Worm (Caenorhabditis elegans) whole organism, L2 larva: ENCODE results near the gene rexd-1.

Experiments
- C34F6.9 ChIP-seq: fragments of 150-350 bp; optimal IDR thresholded peaks from 2 replicates; lab custom pipeline; 2014; ENCODE audit warnings: missing biosample characterization, missing genetic modification characterization
- R02D3.7 ChIP-seq: fragments of 150-350 bp; optimal IDR thresholded peaks from 2 replicates; lab custom pipeline; 2014; ENCODE audit warnings: missing biosample characterization, missing genetic modification characterization
- Y55F3AM.14 ChIP-seq: fragments of 200-800 bp; sonication (Bioruptor generic); optimal IDR thresholded peaks from 2 replicates; lab custom pipeline; 2018; ENCODE audit warnings: mild to moderate bottlenecking, missing genetic modification characterization, missing compliant biosample characterization
- ZK546.5 ChIP-seq: sonication (generic microtip); optimal IDR thresholded peaks from 2 replicates; lab custom pipeline; 2017; ENCODE audit warnings: missing biosample characterization, missing genetic modification characterization
- alr-1 ChIP-seq: fragments of 150-350 bp; optimal IDR thresholded peaks from 2 replicates; lab custom pipeline; 2014; ENCODE audit warnings: missing biosample characterization, missing genetic modification characterization
- aly-2 ChIP-seq: fragments of 150-350 bp; optimal IDR thresholded peaks from 2 replicates; lab custom pipeline; 2014; ENCODE audit warnings: missing biosample characterization, missing genetic modification characterization
- ama-1 ChIP-seq: fragments of 150-350 bp; optimal IDR thresholded peaks from 2 replicates; lab custom pipeline; 2018; ENCODE audit warnings: inconsistent platforms
- blmp-1 ChIP-seq: sonication (generic microtip); optimal IDR thresholded peaks from 2 replicates; lab custom pipeline; 2017; ENCODE audit warnings: missing genetic modification characterization, mild to moderate bottlenecking, missing compliant biosample characterization, antibody characterized with exemption, moderate library complexity; ENCODE audit not compliant: insufficient read depth
- ceh-16 ChIP-seq: fragments of 150-350 bp; optimal IDR thresholded peaks from 2 replicates; lab custom pipeline; 2014; ENCODE audit warnings: missing biosample characterization, missing genetic modification characterization
- ceh-82 ChIP-seq: fragments of 150-350 bp; optimal IDR thresholded peaks from 2 replicates; lab custom pipeline; 2014; ENCODE audit warnings: missing biosample characterization, missing genetic modification characterization
- crh-2 ChIP-seq: sonication (generic microtip); optimal IDR thresholded peaks from 2 replicates; lab custom pipeline; 2017; ENCODE audit warnings: missing biosample characterization, missing genetic modification characterization
- dmd-4 ChIP-seq: sonication (generic microtip); optimal IDR thresholded peaks from 2 replicates; lab custom pipeline; 2017; ENCODE audit warnings: missing biosample characterization, missing genetic modification characterization
- egl-27 ChIP-seq: sonication (generic microtip); optimal IDR thresholded peaks from 3 replicates; lab custom pipeline; 2017; ENCODE audit warnings: missing biosample characterization, missing genetic modification reagents, missing genetic modification characterization
- fos-1 ChIP-seq: fragments of 150-350 bp; optimal IDR thresholded peaks from 2 replicates; lab custom pipeline; 2014; ENCODE audit warnings: missing biosample characterization, missing genetic modification characterization
- gmeb-1 ChIP-seq: fragments of 150-350 bp; optimal IDR thresholded peaks from 2 replicates; lab custom pipeline; 2014; ENCODE audit warnings: missing biosample characterization, missing genetic modification characterization
- lin-11 ChIP-seq: fragments of 150-350 bp; sonication (generic microtip); optimal IDR thresholded peaks from 2 replicates; lab custom pipeline; 2014; ENCODE audit warnings: missing biosample characterization, missing genetic modification characterization, inconsistent platforms, mixed read lengths
- lin-13 ChIP-seq: fragments of 150-350 bp; optimal IDR thresholded peaks from 2 replicates; lab custom pipeline; 2014; ENCODE audit warnings: missing biosample characterization, missing genetic modification reagents, missing genetic modification characterization
- lin-39 ChIP-seq: fragments of 150-350 bp; optimal IDR thresholded peaks from 2 replicates; lab custom pipeline; 2014; ENCODE audit warnings: missing biosample characterization, missing genetic modification reagents, missing genetic modification characterization
- lsy-2 ChIP-seq, 2 experiments: fragments of 150-350 bp in 1 of 2; sonication (generic microtip) in 1 of 2; optimal IDR thresholded peaks; 2 replicates each; lab custom pipeline; 2014 to 2017; ENCODE audit warnings: missing biosample characterization in 2 of 2, missing genetic modification characterization in 2 of 2
- mab-5 ChIP-seq: fragments of 150-350 bp; optimal IDR thresholded peaks from 2 replicates; lab custom pipeline; 2014; ENCODE audit warnings: missing biosample characterization, missing genetic modification characterization
- mdl-1 ChIP-seq, 2 experiments: fragments of 150-350 bp in 1 of 2; sonication (generic microtip) in 1 of 2; optimal IDR thresholded peaks; 2 replicates each; lab custom pipeline; 2017; ENCODE audit warnings: missing biosample characterization in 2 of 2, missing genetic modification characterization in 2 of 2
- nhr-10 ChIP-seq: sonication (generic microtip); optimal IDR thresholded peaks from 2 replicates; lab custom pipeline; 2017; ENCODE audit warnings: missing biosample characterization, missing genetic modification characterization
- nhr-11 ChIP-seq: fragments of 150-350 bp; optimal IDR thresholded peaks from 2 replicates; lab custom pipeline; 2014; ENCODE audit warnings: missing biosample characterization, missing genetic modification characterization
- nhr-12 ChIP-seq: fragments of 150-350 bp; optimal IDR thresholded peaks from 2 replicates; lab custom pipeline; 2014; ENCODE audit warnings: missing biosample characterization, missing genetic modification characterization
- nhr-129 ChIP-seq: fragments of 150-350 bp; optimal IDR thresholded peaks from 2 replicates; lab custom pipeline; 2014; ENCODE audit warnings: missing biosample characterization, missing genetic modification characterization
- nhr-237 ChIP-seq: fragments of 150-350 bp; optimal IDR thresholded peaks from 2 replicates; lab custom pipeline; 2014; ENCODE audit warnings: missing biosample characterization, missing genetic modification characterization
- nhr-25 ChIP-seq: fragments of 150-350 bp; sonication (generic microtip); optimal IDR thresholded peaks from 3 replicates; lab custom pipeline; 2014; ENCODE audit warnings: missing biosample characterization, missing genetic modification characterization
- nhr-6 ChIP-seq: fragments of 150-350 bp; optimal IDR thresholded peaks from 2 replicates; lab custom pipeline; 2014; ENCODE audit warnings: missing biosample characterization, missing genetic modification characterization
- peb-1 ChIP-seq: fragments of 150-350 bp; optimal IDR thresholded peaks from 2 replicates; lab custom pipeline; 2014; ENCODE audit warnings: missing biosample characterization, missing genetic modification characterization
- skn-1 ChIP-seq: sonication (generic microtip); optimal IDR thresholded peaks from 2 replicates; lab custom pipeline; 2017; ENCODE audit warnings: missing biosample characterization, missing genetic modification characterization
- sma-3 ChIP-seq: sonication (generic microtip); optimal IDR thresholded peaks from 2 replicates; lab custom pipeline; 2016; ENCODE audit warnings: missing genetic modification reagents, missing genetic modification characterization, missing compliant biosample characterization
- sma-9 ChIP-seq, 2 experiments: fragments of 150-350 bp in 1 of 2; sonication (generic microtip) in 1 of 2; optimal IDR thresholded peaks; 2 replicates each; lab custom pipeline; 2014 to 2016; ENCODE audit warnings: missing genetic modification characterization in 2 of 2, mild to moderate bottlenecking in 1 of 2, missing biosample characterization in 1 of 2, missing compliant biosample characterization in 1 of 2, missing genetic modification reagents in 1 of 2, moderate library complexity in 1 of 2
- unc-39 ChIP-seq: fragments of 150-350 bp; optimal IDR thresholded peaks from 2 replicates; lab custom pipeline; 2014; ENCODE audit warnings: missing biosample characterization, missing genetic modification characterization
- unc-55 ChIP-seq: fragments of 150-350 bp; sonication (generic microtip); optimal IDR thresholded peaks from 3 replicates; lab custom pipeline; 2014; ENCODE audit warnings: missing biosample characterization, missing genetic modification reagents, missing genetic modification characterization
- unc-62 ChIP-seq: fragments of 150-350 bp; optimal IDR thresholded peaks from 2 replicates; lab custom pipeline; 2014; ENCODE audit warnings: missing biosample characterization, missing genetic modification reagents, missing genetic modification characterization
- zag-1 ChIP-seq: fragments of 150-350 bp; optimal IDR thresholded peaks from 2 replicates; lab custom pipeline; 2014; ENCODE audit warnings: missing biosample characterization, missing genetic modification characterization
- ztf-1 ChIP-seq: fragments of 200-800 bp; sonication (Bioruptor generic); conservative IDR thresholded peaks from 2 replicates; pipeline ENCODE4 v1.3.6; 2022; ENCODE audit warnings: missing genetic modification characterization, missing compliant biosample characterization
- ztf-11 ChIP-seq: sonication (generic microtip); optimal IDR thresholded peaks from 2 replicates; lab custom pipeline; 2017; ENCODE audit warnings: missing biosample characterization, missing genetic modification characterization

The rexd-1 gene

DNA sequence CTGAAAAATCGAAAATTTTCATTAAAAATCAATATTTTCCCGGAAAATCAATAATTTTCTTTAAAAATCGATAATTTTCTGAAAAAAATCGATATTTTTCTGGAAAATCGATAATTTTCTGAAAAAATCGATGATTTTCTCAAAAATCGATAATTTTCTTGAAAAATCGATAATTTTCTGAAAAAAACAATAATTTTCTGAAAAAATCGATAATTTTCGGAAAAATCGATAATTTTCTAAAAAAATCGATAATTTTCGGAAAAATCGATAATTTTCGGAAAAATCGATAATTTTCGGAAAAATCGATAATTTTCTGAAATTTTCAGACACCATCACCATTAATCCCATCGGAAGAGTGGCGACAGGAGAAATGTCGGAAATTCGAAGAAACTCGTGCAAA, 44.6 kb downstream of the rexd-1 start:
- no peak for TF ChIP-seq alr-1 (tag; lab: Kevin White, UChicago)
- TF ChIP-seq lin-11 (tag; lab: Kevin White, UChicago), result no peak
- no peak for TF ChIP-seq ama-1 (lab: Kevin White, UChicago)
- no peak for TF ChIP-seq C34F6.9 (tag; lab: Kevin White, UChicago)
- no peak for TF ChIP-seq Y55F3AM.14 (GFP tag; lab: Kevin White, UChicago)
- TF ChIP-seq nhr-10 (tag; lab: Kevin White, UChicago), result no peak
- no peak for TF ChIP-seq ZK546.5 (tag; lab: Kevin White, UChicago)
- no peak for TF ChIP-seq egl-27 (tag; lab: Kevin White, UChicago)
- no peak for TF ChIP-seq fos-1
- no peak for TF ChIP-seq crh-2 (tag; lab: Kevin White, UChicago)
- no peak for TF ChIP-seq lsy-2 (tag; optimal IDR thresholded peaks at IDR 0.05; lab: Kevin White, UChicago)
- TF ChIP-seq unc-62 (GFP tag; lab: Kevin White, UChicago), result no peak
- TF ChIP-seq mab-5 (tag; lab: Kevin White, UChicago), result no peak
- no peak for TF ChIP-seq gmeb-1 (tag; lab: Kevin White, UChicago)
- TF ChIP-seq nhr-25, result no peak
- no peak for TF ChIP-seq lin-39 (tag; lab: Kevin White, UChicago)

DNA sequence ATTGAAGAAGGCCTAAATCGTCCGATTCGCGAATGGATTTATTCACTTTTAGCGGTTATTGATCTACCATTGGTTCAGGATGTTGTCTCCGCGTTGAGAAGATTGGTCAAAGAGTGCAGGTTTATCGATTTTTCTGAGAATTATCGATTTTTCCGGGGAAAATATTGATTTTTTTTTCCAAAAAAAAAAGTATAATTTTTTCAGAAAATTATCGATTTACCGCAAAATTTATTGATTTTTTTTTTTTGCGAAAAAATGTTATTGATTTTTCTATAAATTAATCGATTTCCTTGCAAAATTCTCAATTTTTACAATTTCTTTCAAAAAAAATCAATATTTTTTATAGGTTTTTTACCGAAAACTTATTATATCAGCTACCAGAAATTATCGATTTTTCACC, 45.9 kb downstream of the rexd-1 start:
- TF ChIP-seq ztf-1 (GFP tag; lab: Robert Waterston, UW), result no peak
- TF ChIP-seq ceh-16 (tag; lab: Kevin White, UChicago), result no peak
- TF ChIP-seq unc-39, result no peak
- no peak for TF ChIP-seq unc-62 (GFP tag; lab: Kevin White, UChicago)
- TF ChIP-seq C34F6.9 (tag; lab: Kevin White, UChicago), result no peak
- no peak for TF ChIP-seq nhr-10 (tag; lab: Kevin White, UChicago)
- no peak for TF ChIP-seq sma-3
- TF ChIP-seq unc-55, result no peak
- TF ChIP-seq nhr-11 (tag; lab: Kevin White, UChicago), result no peak
- TF ChIP-seq, all 48 proteins: peak for 0

DNA sequence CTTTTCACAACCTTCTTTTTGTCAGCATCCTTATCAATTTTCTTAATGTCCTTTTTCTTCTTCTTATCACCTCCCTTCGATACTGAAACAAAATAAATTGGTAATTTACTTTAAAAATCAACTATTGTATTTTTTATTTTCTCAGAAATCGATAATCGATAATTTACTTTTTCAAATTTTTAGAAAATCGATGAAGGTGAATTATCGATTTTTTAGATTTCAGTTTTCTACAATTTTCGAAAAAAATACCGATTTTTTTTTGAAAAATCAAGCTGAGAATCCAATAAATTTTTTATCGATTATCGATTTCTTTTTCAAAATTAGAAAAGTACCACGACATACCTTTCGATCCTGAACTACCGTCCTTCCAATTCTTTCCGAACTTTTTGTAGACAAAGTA, 48.4 kb downstream of the rexd-1 start:
- no peak for TF ChIP-seq unc-39
- no peak for TF ChIP-seq lin-39 (tag; lab: Kevin White, UChicago)
- no peak for TF ChIP-seq ama-1 (lab: Kevin White, UChicago)

DNA sequence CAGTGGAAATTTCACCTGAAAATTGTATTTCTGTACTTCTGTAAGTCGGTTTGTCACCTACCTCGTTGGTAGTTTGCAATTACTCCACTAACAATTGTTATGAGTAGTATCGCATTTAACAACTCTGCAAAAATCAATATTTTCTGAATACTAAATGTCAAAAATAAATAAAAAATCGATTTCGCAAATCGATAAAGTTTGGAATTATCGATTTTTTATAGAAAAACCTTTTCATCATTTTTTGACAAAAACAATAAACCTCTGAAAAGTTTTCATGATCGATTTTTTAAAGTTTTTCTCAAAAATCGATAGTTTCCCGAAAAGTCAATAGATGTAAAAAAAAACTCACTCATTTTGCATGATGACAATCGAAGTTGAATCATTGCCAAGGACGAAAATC, 52.6 kb downstream of the rexd-1 start:
- no peak for TF ChIP-seq alr-1 (tag; lab: Kevin White, UChicago)
- TF ChIP-seq nhr-129 (tag; lab: Kevin White, UChicago), result no peak
- TF ChIP-seq lsy-2 (tag; optimal IDR thresholded peaks at IDR 0.05; lab: Kevin White, UChicago), result no peak
- no peak for TF ChIP-seq C34F6.9 (tag; lab: Kevin White, UChicago)
- TF ChIP-seq ztf-1 (GFP tag; lab: Robert Waterston, UW), result no peak
- no peak for TF ChIP-seq R02D3.7 (tag; lab: Kevin White, UChicago)
- no peak for TF ChIP-seq zag-1
- no peak for TF ChIP-seq mdl-1 (tag; optimal IDR thresholded peaks at IDR 0.05; lab: Kevin White, UChicago)
- no peak for TF ChIP-seq ceh-16 (tag; lab: Kevin White, UChicago)
- TF ChIP-seq lin-13 (GFP tag; lab: Kevin White, UChicago), result no peak
- no peak for TF ChIP-seq aly-2 (tag; lab: Kevin White, UChicago)
- TF ChIP-seq crh-2 (tag; lab: Kevin White, UChicago), result no peak
- no peak for TF ChIP-seq ZK546.5 (tag; lab: Kevin White, UChicago)
- TF ChIP-seq sma-9 (GFP tag; optimal IDR thresholded peaks at IDR 0.05; lab: Kevin White, UChicago), result no peak
- TF ChIP-seq sma-9 (tag; optimal IDR thresholded peaks at IDR 0.05; lab: Kevin White, UChicago), result no peak
- TF ChIP-seq nhr-25, result no peak

DNA sequence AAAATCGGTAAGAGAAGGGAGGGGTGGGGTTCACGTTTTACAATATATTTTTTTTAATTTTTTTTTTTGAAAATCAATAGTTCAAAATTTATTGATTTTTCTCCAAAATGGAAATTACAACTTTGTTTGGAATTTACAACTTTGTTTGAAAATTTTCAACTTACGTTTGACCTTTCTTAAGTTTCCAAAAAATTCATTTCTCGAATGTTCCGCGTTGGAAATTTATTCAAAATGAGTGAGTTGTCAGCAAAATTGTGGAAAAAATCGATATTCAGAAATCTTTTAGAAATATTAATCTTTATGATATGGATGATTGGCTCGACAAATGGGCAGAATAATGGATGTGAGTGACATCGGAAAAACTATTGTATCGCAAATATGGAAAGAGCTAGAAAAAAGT, 53.0 kb downstream of the rexd-1 start, which contains the start of gene B0524.3:
Gene B0524.3, plus strand, starts transcription at position 301 of the 400 bp plus-strand sequence.
- no peak for TF ChIP-seq nhr-6 (tag; lab: Kevin White, UChicago)
- no peak for TF ChIP-seq mdl-1 (tag; optimal IDR thresholded peaks at IDR 0.05; lab: Kevin White, UChicago)
- TF ChIP-seq ceh-82 (tag; lab: Kevin White, UChicago), result no peak
- TF ChIP-seq sma-9 (GFP tag; optimal IDR thresholded peaks at IDR 0.05; lab: Kevin White, UChicago), result no peak
- no peak for TF ChIP-seq sma-9 (tag; optimal IDR thresholded peaks at IDR 0.05; lab: Kevin White, UChicago)
- no peak for TF ChIP-seq blmp-1 (tag; lab: Kevin White, UChicago)
- no peak for TF ChIP-seq Y55F3AM.14 (GFP tag; lab: Kevin White, UChicago)
- no peak for TF ChIP-seq nhr-12 (tag; lab: Kevin White, UChicago)
- no peak for TF ChIP-seq peb-1 (tag; lab: Kevin White, UChicago)
- TF ChIP-seq nhr-129 (tag; lab: Kevin White, UChicago), result no peak
- no peak for TF ChIP-seq gmeb-1 (tag; lab: Kevin White, UChicago)
- TF ChIP-seq nhr-25, result no peak
- no peak for TF ChIP-seq nhr-10 (tag; lab: Kevin White, UChicago)
- TF ChIP-seq zag-1, result no peak
- no peak for TF ChIP-seq nhr-237 (tag; lab: Kevin White, UChicago)
- no peak for TF ChIP-seq egl-27 (tag; lab: Kevin White, UChicago)
- no peak for TF ChIP-seq dmd-4
- TF ChIP-seq skn-1 (tag; lab: Kevin White, UChicago), result no peak
- TF ChIP-seq alr-1 (tag; lab: Kevin White, UChicago), result no peak
- no peak for TF ChIP-seq ztf-11
- TF ChIP-seq, all 48 proteins: peak for 0
